Fruit fly (Drosophila melanogaster) whole organism, embryonic: ENCODE data around the gene GstD5.
A peak's percentile ranks its signal among the peaks of the same experiment; 100 is the strongest.

ENCODE experiments used
- ATbp ChIP-seq: fragments of 200-800 bp; sonication (Bioruptor generic); optimal IDR thresholded peaks from 2 replicates; lab custom pipeline; 2017; ENCODE audit warnings: missing biosample characterization, mild to moderate bottlenecking, missing genetic modification characterization, missing genetic modification reagents
- Aef1 ChIP-seq: fragments of 200-800 bp; sonication (Bioruptor generic); IDR thresholded peaks from 3 replicates; pipeline ENCODE4 v1.3.6; 2022; ENCODE audit warnings: missing biosample characterization, missing genetic modification characterization
- CG10267 ChIP-seq: fragments of 200-800 bp; sonication (Bioruptor generic); optimal IDR thresholded peaks from 2 replicates; lab custom pipeline; 2018; ENCODE audit warnings: missing biosample characterization, mild to moderate bottlenecking, missing genetic modification characterization, moderate library complexity
- CG10431 ChIP-seq: fragments of 200-800 bp; sonication (Bioruptor generic); optimal IDR thresholded peaks from 3 replicates; lab custom pipeline; 2018; ENCODE audit warnings: missing biosample characterization, mild to moderate bottlenecking, missing genetic modification characterization
- CG11398 ChIP-seq: fragments of 200-800 bp; sonication (Bioruptor generic); optimal IDR thresholded peaks from 2 replicates; lab custom pipeline; 2016; ENCODE audit warnings: missing biosample characterization, missing genetic modification characterization
- CG12155 ChIP-seq: fragments of 200-800 bp; sonication (Bioruptor generic); optimal IDR thresholded peaks from 3 replicates; lab custom pipeline; 2016; ENCODE audit warnings: missing biosample characterization, missing genetic modification characterization
- CG12299 ChIP-seq: fragments of 200-800 bp; sonication (Bioruptor generic); optimal IDR thresholded peaks from 2 replicates; lab custom pipeline; 2018; ENCODE audit warnings: missing biosample characterization, mild to moderate bottlenecking, missing genetic modification characterization
- CG13424 ChIP-seq: fragments of 200-800 bp; sonication (Bioruptor generic); optimal IDR thresholded peaks from 2 replicates; lab custom pipeline; 2019; ENCODE audit warnings: missing biosample characterization, mild to moderate bottlenecking, missing genetic modification characterization, moderate library complexity
- CG14014 ChIP-seq: fragments of 200-800 bp; sonication (Bioruptor generic); IDR thresholded peaks from 2 replicates; pipeline ENCODE4 v1.3.6; 2022; ENCODE audit warnings: missing biosample characterization, missing genetic modification characterization
- CG15011 ChIP-seq: fragments of 200-800 bp; sonication (Bioruptor generic); optimal IDR thresholded peaks from 3 replicates; lab custom pipeline; 2018; ENCODE audit warnings: missing biosample characterization, mild to moderate bottlenecking, missing genetic modification characterization
- CG16779 ChIP-seq: fragments of 200-800 bp; sonication (Bioruptor generic); IDR thresholded peaks from 2 replicates; pipeline ENCODE4 v1.3.6; 2022; ENCODE audit warnings: missing biosample characterization, missing genetic modification characterization
- CG34224 ChIP-seq: fragments of 200-800 bp; sonication (Bioruptor generic); IDR thresholded peaks from 3 replicates; pipeline ENCODE4 v1.3.6; 2022; ENCODE audit warnings: missing biosample characterization, missing genetic modification characterization; ENCODE audit not compliant: partially characterized antibody
- CG4424 ChIP-seq: fragments of 200-800 bp; sonication (Bioruptor generic); optimal IDR thresholded peaks from 3 replicates; lab custom pipeline; 2016; ENCODE audit warnings: missing biosample characterization, missing genetic modification characterization
- CG4820 ChIP-seq: fragments of 200-800 bp; sonication (Bioruptor generic); optimal IDR thresholded peaks from 3 replicates; lab custom pipeline; 2016; ENCODE audit warnings: missing biosample characterization, missing genetic modification characterization
- CG6854 ChIP-seq: fragments of 200-800 bp; sonication (Bioruptor generic); optimal IDR thresholded peaks from 3 replicates; lab custom pipeline; 2017; ENCODE audit warnings: missing biosample characterization, mild to moderate bottlenecking, missing genetic modification characterization
- CG7271 ChIP-seq: fragments of 200-800 bp; sonication (Bioruptor generic); optimal IDR thresholded peaks from 2 replicates; lab custom pipeline; 2018; ENCODE audit warnings: missing biosample characterization, mild to moderate bottlenecking, missing genetic modification characterization, moderate library complexity
- CG8359 ChIP-seq: fragments of 200-800 bp; sonication (Bioruptor generic); optimal IDR thresholded peaks from 2 replicates; lab custom pipeline; 2017; ENCODE audit warnings: missing biosample characterization, mild to moderate bottlenecking, missing genetic modification characterization, borderline replicate concordance
- CG9797 ChIP-seq: fragments of 200-800 bp; sonication (Bioruptor generic); optimal IDR thresholded peaks from 3 replicates; lab custom pipeline; 2018; ENCODE audit warnings: missing biosample characterization, mild to moderate bottlenecking, missing genetic modification characterization
- CTCF ChIP-seq: fragments of 200-800 bp; sonication (Bioruptor generic); optimal IDR thresholded peaks from 2 replicates; lab custom pipeline; 2017; ENCODE audit warnings: missing biosample characterization, mild to moderate bottlenecking, missing genetic modification characterization, moderate library complexity
- Dek ChIP-seq: fragments of 200-800 bp; sonication (Bioruptor generic); optimal IDR thresholded peaks from 3 replicates; lab custom pipeline; 2019; ENCODE audit warnings: missing biosample characterization, mild to moderate bottlenecking, missing genetic modification characterization, moderate library complexity
- Doc2 ChIP-seq: fragments of 200-800 bp; sonication (Bioruptor generic); IDR thresholded peaks from 2 replicates; pipeline ENCODE4 v1.3.6; 2022; ENCODE audit warnings: missing biosample characterization, missing genetic modification characterization
- Hr51 ChIP-seq, 2 experiments: fragments of 200-800 bp; sonication (Bioruptor generic); optimal IDR thresholded peaks; 2 replicates in 1 of 2; 3 replicates in 1 of 2; lab custom pipeline; 2016 to 2018; ENCODE audit warnings: missing biosample characterization in 2 of 2, missing genetic modification characterization in 2 of 2, mild to moderate bottlenecking in 1 of 2, moderate library complexity in 1 of 2
- Max ChIP-seq: fragments of 200-800 bp; sonication (Bioruptor generic); optimal IDR thresholded peaks from 2 replicates; lab custom pipeline; 2016; ENCODE audit warnings: missing biosample characterization, mild to moderate bottlenecking, missing genetic modification characterization
- Myb ChIP-seq: fragments of 200-800 bp; sonication (Bioruptor generic); optimal IDR thresholded peaks from 2 replicates; lab custom pipeline; 2016; ENCODE audit warnings: missing biosample characterization, missing genetic modification characterization
- Nf-YB ChIP-seq: fragments of 200-800 bp; sonication (Bioruptor generic); optimal IDR thresholded peaks from 3 replicates; lab custom pipeline; 2019; ENCODE audit warnings: missing biosample characterization, mild to moderate bottlenecking, missing genetic modification characterization, moderate library complexity
- Nf-YC ChIP-seq: fragments of 200-800 bp; optimal IDR thresholded peaks from 3 replicates; lab custom pipeline; 2019; ENCODE audit warnings: missing biosample characterization, mild to moderate bottlenecking, missing genetic modification characterization, moderate library complexity
- Poxn ChIP-seq: fragments of 200-800 bp; sonication (Bioruptor generic); IDR thresholded peaks from 2 replicates; pipeline ENCODE4 v1.3.6; 2022; ENCODE audit warnings: missing biosample characterization, missing genetic modification characterization
- Scr ChIP-seq: fragments of 200-800 bp; sonication (Bioruptor generic); IDR thresholded peaks from 2 replicates; pipeline ENCODE4 v1.3.6; 2022; ENCODE audit warnings: missing biosample characterization, missing genetic modification characterization; ENCODE audit not compliant: partially characterized antibody
- amos ChIP-seq: fragments of 200-800 bp; sonication (Bioruptor generic); IDR thresholded peaks from 2 replicates; pipeline ENCODE4 v1.3.6; 2022; ENCODE audit warnings: missing biosample characterization, missing genetic modification characterization; ENCODE audit not compliant: partially characterized antibody
- ase ChIP-seq: fragments of 200-800 bp; sonication (Bioruptor generic); IDR thresholded peaks from 3 replicates; pipeline ENCODE4 v1.3.6; 2022; ENCODE audit warnings: missing biosample characterization, missing genetic modification characterization
- az2 ChIP-seq: fragments of 200-800 bp; sonication (Bioruptor generic); optimal IDR thresholded peaks from 3 replicates; lab custom pipeline; 2016; ENCODE audit warnings: missing biosample characterization, missing genetic modification characterization
- bbx ChIP-seq: fragments of 200-800 bp; sonication (Bioruptor generic); IDR thresholded peaks from 2 replicates; pipeline ENCODE4 v1.3.6; 2022; ENCODE audit warnings: missing biosample characterization, missing genetic modification characterization; ENCODE audit not compliant: partially characterized antibody
- cad ChIP-seq: fragments of >200 bp; optimal IDR thresholded peaks from 2 replicates; lab custom pipeline; 2017; ENCODE audit warnings: missing biosample characterization, missing genetic modification characterization
- ci ChIP-seq: fragments of 200-800 bp; sonication (Bioruptor generic); IDR thresholded peaks from 3 replicates; pipeline ENCODE4 v1.3.6; 2022; ENCODE audit warnings: missing biosample characterization, missing genetic modification characterization
- dati ChIP-seq: fragments of 200-800 bp; sonication (Bioruptor generic); IDR thresholded peaks from 2 replicates; pipeline ENCODE4 v1.3.6; 2022; ENCODE audit warnings: missing biosample characterization, missing genetic modification characterization
- fd64A ChIP-seq: fragments of 200-800 bp; sonication (Bioruptor generic); optimal IDR thresholded peaks from 3 replicates; lab custom pipeline; 2018; ENCODE audit warnings: missing biosample characterization, mild to moderate bottlenecking, missing genetic modification characterization
- gcm ChIP-seq: fragments of 200-800 bp; sonication (Bioruptor generic); optimal IDR thresholded peaks from 2 replicates; lab custom pipeline; 2019; ENCODE audit warnings: missing biosample characterization, mild to moderate bottlenecking, missing genetic modification characterization, moderate library complexity
- grau ChIP-seq: fragments of 200-800 bp; optimal IDR thresholded peaks from 3 replicates; lab custom pipeline; 2019; ENCODE audit warnings: missing biosample characterization, mild to moderate bottlenecking, missing genetic modification characterization, moderate library complexity
- grn ChIP-seq: fragments of 200-800 bp; sonication (Bioruptor generic); optimal IDR thresholded peaks from 3 replicates; lab custom pipeline; 2017; ENCODE audit warnings: missing biosample characterization, missing genetic modification characterization
- gsb ChIP-seq: fragments of 200-800 bp; sonication (Bioruptor generic); IDR thresholded peaks from 2 replicates; pipeline ENCODE4 v1.3.6; 2022; ENCODE audit warnings: missing biosample characterization, missing genetic modification characterization
- knrl ChIP-seq: fragments of 200-800 bp; sonication (Bioruptor generic); IDR thresholded peaks from 3 replicates; pipeline ENCODE4 v1.3.6; 2022; ENCODE audit warnings: missing biosample characterization, missing genetic modification characterization; ENCODE audit not compliant: partially characterized antibody
- luna ChIP-seq: fragments of 200-800 bp; sonication (Bioruptor generic); optimal IDR thresholded peaks from 2 replicates; lab custom pipeline; 2016; ENCODE audit warnings: missing biosample characterization, missing genetic modification characterization
- mld ChIP-seq: fragments of 200-800 bp; sonication (Bioruptor generic); IDR thresholded peaks from 3 replicates; pipeline ENCODE4 v1.3.6; 2022; ENCODE audit warnings: missing biosample characterization, missing genetic modification characterization; ENCODE audit not compliant: partially characterized antibody
- odd ChIP-seq: fragments of 200-800 bp; sonication (Bioruptor generic); optimal IDR thresholded peaks from 2 replicates; lab custom pipeline; 2017; ENCODE audit warnings: missing biosample characterization, mild to moderate bottlenecking, missing genetic modification characterization
- phol ChIP-seq: fragments of 200-800 bp; sonication (Bioruptor generic); optimal IDR thresholded peaks from 3 replicates; lab custom pipeline; 2018; ENCODE audit warnings: missing biosample characterization, mild to moderate bottlenecking, missing genetic modification characterization, moderate library complexity
- pros ChIP-seq: fragments of 200-800 bp; sonication (Bioruptor generic); optimal IDR thresholded peaks from 3 replicates; lab custom pipeline; 2019; ENCODE audit warnings: missing biosample characterization, mild to moderate bottlenecking, missing genetic modification characterization, moderate library complexity
- pzg ChIP-seq: fragments of 200-800 bp; sonication (Bioruptor generic); optimal IDR thresholded peaks from 3 replicates; lab custom pipeline; 2018; ENCODE audit warnings: missing biosample characterization, mild to moderate bottlenecking, missing genetic modification characterization, moderate library complexity
- tio ChIP-seq: fragments of 200-800 bp; sonication (Bioruptor generic); optimal IDR thresholded peaks from 2 replicates; lab custom pipeline; 2017; ENCODE audit warnings: missing biosample characterization, missing genetic modification characterization, inconsistent platforms
- vnd ChIP-seq: fragments of 200-800 bp; sonication (Bioruptor generic); IDR thresholded peaks from 3 replicates; pipeline ENCODE4 v1.3.6; 2022; ENCODE audit warnings: missing biosample characterization, missing genetic modification characterization; ENCODE audit not compliant: partially characterized antibody
- vvl ChIP-seq: fragments of 200-800 bp; sonication (Bioruptor generic); IDR thresholded peaks from 2 replicates; pipeline ENCODE4 v1.3.6; 2022; ENCODE audit warnings: missing biosample characterization, missing genetic modification characterization
- zfh1 ChIP-seq: fragments of 200-800 bp; sonication (Bioruptor generic); IDR thresholded peaks from 3 replicates; pipeline ENCODE4 v1.3.6; 2022; ENCODE audit warnings: missing biosample characterization, missing genetic modification characterization

GstD5 gene

DNA sequence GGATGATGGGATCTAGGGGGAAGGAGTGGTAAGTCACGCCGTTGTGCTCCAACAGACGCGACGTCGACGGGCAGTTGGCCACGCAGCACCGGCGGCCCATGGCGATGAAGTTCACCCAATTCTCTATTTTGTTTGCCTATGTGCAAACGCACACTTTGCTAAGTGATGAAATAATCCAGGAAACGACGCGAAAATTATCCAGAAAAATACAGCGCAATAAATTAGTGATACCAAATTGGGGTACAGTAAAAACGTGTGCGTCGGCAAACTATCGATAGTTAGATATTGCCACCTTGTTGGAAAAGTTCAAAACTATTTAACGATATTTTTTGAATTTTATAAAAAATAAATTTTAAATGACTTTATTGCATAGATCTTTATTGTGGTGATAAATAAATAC, 19.5 kb upstream of the GstD5 start, which contains the start of gene MBD-R2 (continued):
- no peak for TF ChIP-seq ATbp (GFP tag; lab: Kevin White, UChicago)
- no peak for TF ChIP-seq dati (GFP tag; lab: Robert Waterston, UW)
- TF ChIP-seq CG9797 (GFP tag; lab: Kevin White, UChicago), result peak; percentile 60
- peak; percentile 76 for TF ChIP-seq Scr
- TF ChIP-seq CG14014 (GFP tag; lab: Robert Waterston, UW), result no peak
- no peak for TF ChIP-seq CG11398
- no peak for TF ChIP-seq pros (GFP tag; lab: Kevin White, UChicago)
- TF ChIP-seq amos (GFP tag; lab: Robert Waterston, UW), result peak; percentile 75
- no peak for TF ChIP-seq odd
- TF ChIP-seq ci (GFP tag; lab: Robert Waterston, UW), result 0 out of 3 replicates have a peak, but pooled peaks have one; percentile 33
- TF ChIP-seq luna (GFP tag; lab: Kevin White, UChicago), result no peak
- peak; percentile 66; the same call in 2 of the 3 replicates for TF ChIP-seq CG34224
- TF ChIP-seq tio (GFP tag; lab: Kevin White, UChicago), result no peak
- TF ChIP-seq CG12299 (tag; lab: Kevin White, UChicago), result no peak
- peak; percentile 42 for TF ChIP-seq grau (tag; lab: Kevin White, UChicago)
- TF ChIP-seq Nf-YC (tag; lab: Kevin White, UChicago), result peak; percentile 24
- peak in 1 of 2 experiments; percentile 3 for TF ChIP-seq Hr51 (GFP tag; optimal IDR thresholded peaks at IDR 0.05; lab: Kevin White, UChicago)
- TF ChIP-seq CTCF (GFP tag; lab: Kevin White, UChicago), result peak; percentile 52
- no peak for TF ChIP-seq CG12155
- peak; percentile 30 for TF ChIP-seq Dek (tag; lab: Kevin White, UChicago)
- TF ChIP-seq CG10267 (tag; lab: Kevin White, UChicago), result peak; percentile 41
- TF ChIP-seq Max (GFP tag; lab: Kevin White, UChicago), result peak; percentile 14
- TF ChIP-seq CG10431 (GFP tag; lab: Kevin White, UChicago), result no peak
- TF ChIP-seq CG6854 (GFP tag; lab: Kevin White, UChicago), result no peak
- TF ChIP-seq gcm (GFP tag; lab: Kevin White, UChicago), result peak; percentile 1
- no peak for TF ChIP-seq az2 (GFP tag; lab: Kevin White, UChicago)
- TF ChIP-seq grn, result no peak
- no peak for TF ChIP-seq cad
- TF ChIP-seq Poxn (GFP tag; lab: Robert Waterston, UW), result no peak
- no peak for TF ChIP-seq Doc2 (GFP tag; lab: Robert Waterston, UW)
- TF ChIP-seq phol (tag; lab: Kevin White, UChicago), result peak; percentile 20
- 0 out of 3 replicates have a peak, but pooled peaks have one; percentile 48 for TF ChIP-seq mld (GFP tag; lab: Robert Waterston, UW)
- peak; percentile 16 for TF ChIP-seq CG13424 (tag; lab: Kevin White, UChicago)
- TF ChIP-seq gsb, result no peak
- TF ChIP-seq Aef1 (GFP tag; lab: Robert Waterston, UW), result no peak
- TF ChIP-seq Myb (GFP tag; lab: Kevin White, UChicago), result peak; percentile 65
- TF ChIP-seq bbx (GFP tag; lab: Robert Waterston, UW), result peak; percentile 61
- TF ChIP-seq CG4820 (GFP tag; lab: Kevin White, UChicago), result no peak
- no peak for TF ChIP-seq CG16779 (GFP tag; lab: Robert Waterston, UW)
- no peak for TF ChIP-seq fd64A
- peak; percentile 67 for TF ChIP-seq pzg (GFP tag; lab: Kevin White, UChicago)
- peak; percentile 52; the same call in 2 of the 3 replicates for TF ChIP-seq vnd (GFP tag; lab: Robert Waterston, UW)
- no peak for TF ChIP-seq CG15011 (GFP tag; lab: Kevin White, UChicago)
- no peak for TF ChIP-seq Nf-YB (GFP tag; lab: Kevin White, UChicago)
- no peak for TF ChIP-seq CG4424 (GFP tag; lab: Kevin White, UChicago)
- no peak for TF ChIP-seq CG7271
- no peak for TF ChIP-seq zfh1 (GFP tag; lab: Robert Waterston, UW)
- TF ChIP-seq ase (GFP tag; lab: Robert Waterston, UW), result no peak
- TF ChIP-seq knrl (GFP tag; lab: Robert Waterston, UW), result peak; percentile 78
- TF ChIP-seq CG8359 (GFP tag; lab: Kevin White, UChicago), result no peak
- peak; percentile 15; the same call in 1 of the 2 replicates for TF ChIP-seq vvl
